Fruit fly (Drosophila melanogaster) whole organism, adult: ENCODE measurements around the gene Arf1.

Experiments used
- CG11617 ChIP-seq: fragments of 200-800 bp; sonication (Bioruptor generic); optimal IDR thresholded peaks from 2 replicates; lab custom pipeline; 2017; ENCODE audit warnings: mild to moderate bottlenecking, missing biosample characterization, missing genetic modification reagents, missing genetic modification characterization
- CG12768 ChIP-seq: fragments of 200-800 bp; sonication (Bioruptor generic); optimal IDR thresholded peaks from 2 replicates; lab custom pipeline; 2017; ENCODE audit warnings: missing biosample characterization, missing genetic modification characterization, mild to moderate bottlenecking, moderate library complexity, missing genetic modification reagents
- CG14711 ChIP-seq: fragments of 200-800 bp; sonication (Bioruptor generic); optimal IDR thresholded peaks from 2 replicates; lab custom pipeline; 2018; ENCODE audit warnings: missing biosample characterization, mild to moderate bottlenecking, missing genetic modification characterization, moderate library complexity
- CG1620 ChIP-seq: fragments of 200-800 bp; sonication (Bioruptor generic); optimal IDR thresholded peaks from 2 replicates; lab custom pipeline; 2016; ENCODE audit warnings: missing biosample characterization, missing genetic modification characterization
- CG33017 ChIP-seq: fragments of 200-800 bp; sonication (Bioruptor generic); optimal IDR thresholded peaks from 2 replicates; lab custom pipeline; 2018; ENCODE audit warnings: missing biosample characterization, mild to moderate bottlenecking, missing genetic modification characterization, moderate library complexity
- CG5204 ChIP-seq: fragments of 200-800 bp; sonication (Bioruptor generic); optimal IDR thresholded peaks from 2 replicates; lab custom pipeline; 2016; ENCODE audit warnings: missing biosample characterization, missing genetic modification characterization
- CG7045 ChIP-seq: fragments of 200-800 bp; sonication (Bioruptor generic); optimal IDR thresholded peaks from 2 replicates; lab custom pipeline; 2017; ENCODE audit warnings: missing biosample characterization, mild to moderate bottlenecking, missing genetic modification characterization
- CG7101 ChIP-seq: fragments of 200-800 bp; sonication (Bioruptor generic); optimal IDR thresholded peaks from 2 replicates; lab custom pipeline; 2018; ENCODE audit warnings: missing biosample characterization, mild to moderate bottlenecking, missing genetic modification characterization, moderate library complexity
- Clk ChIP-seq: fragments of 200-800 bp; sonication (Bioruptor generic); optimal IDR thresholded peaks from 2 replicates; lab custom pipeline; 2017; ENCODE audit warnings: missing biosample characterization, missing genetic modification characterization
- Crg-1 ChIP-seq: fragments of 200-800 bp; sonication (Bioruptor generic); optimal IDR thresholded peaks from 2 replicates; lab custom pipeline; 2016; ENCODE audit warnings: missing biosample characterization, missing genetic modification characterization
- Hr96 ChIP-seq: fragments of 200-800 bp; sonication (Bioruptor generic); optimal IDR thresholded peaks from 2 replicates; lab custom pipeline; 2016; ENCODE audit warnings: missing biosample characterization, missing genetic modification characterization
- Mnt ChIP-seq: fragments of 200-800 bp; sonication (Bioruptor generic); optimal IDR thresholded peaks from 2 replicates; lab custom pipeline; 2016; ENCODE audit warnings: missing biosample characterization, mild to moderate bottlenecking, missing genetic modification characterization
- bab1 ChIP-seq: fragments of 200-800 bp; sonication (Bioruptor generic); optimal IDR thresholded peaks from 3 replicates; lab custom pipeline; 2019; ENCODE audit warnings: missing biosample characterization, mild to moderate bottlenecking, missing genetic modification characterization, moderate library complexity
- cic ChIP-seq: fragments of 200-800 bp; sonication (Bioruptor generic); optimal IDR thresholded peaks from 2 replicates; lab custom pipeline; 2017; ENCODE audit warnings: missing biosample characterization, mild to moderate bottlenecking, missing genetic modification characterization, moderate library complexity
- cnc ChIP-seq, 2 experiments: fragments of >200 bp; optimal IDR thresholded peaks; 2 replicates each; lab custom pipeline; 2017
- kay ChIP-seq: fragments of 200-800 bp; sonication (Bioruptor generic); peaks from one replicate; lab custom pipeline; 2016; ENCODE audit warnings: missing biosample characterization, missing genetic modification characterization, borderline replicate concordance
- ovo ChIP-seq: fragments of 200-800 bp; sonication (Bioruptor generic); optimal IDR thresholded peaks from 2 replicates; lab custom pipeline; 2016; ENCODE audit warnings: missing biosample characterization, missing genetic modification characterization
- pad ChIP-seq: fragments of 200-800 bp; sonication (Bioruptor generic); optimal IDR thresholded peaks from 3 replicates; lab custom pipeline; 2017; ENCODE audit warnings: missing biosample characterization, missing genetic modification characterization, mild to moderate bottlenecking, moderate library complexity, missing genetic modification reagents
- tj ChIP-seq: fragments of 200-800 bp; sonication (Bioruptor generic); optimal IDR thresholded peaks from 3 replicates; lab custom pipeline; 2017; ENCODE audit warnings: missing biosample characterization, mild to moderate bottlenecking, missing genetic modification characterization, moderate library complexity
- toe ChIP-seq: fragments of 200-800 bp; sonication (Bioruptor generic); optimal IDR thresholded peaks from 2 replicates; lab custom pipeline; 2016; ENCODE audit warnings: missing biosample characterization, missing genetic modification characterization

Arf1 gene

DNA sequence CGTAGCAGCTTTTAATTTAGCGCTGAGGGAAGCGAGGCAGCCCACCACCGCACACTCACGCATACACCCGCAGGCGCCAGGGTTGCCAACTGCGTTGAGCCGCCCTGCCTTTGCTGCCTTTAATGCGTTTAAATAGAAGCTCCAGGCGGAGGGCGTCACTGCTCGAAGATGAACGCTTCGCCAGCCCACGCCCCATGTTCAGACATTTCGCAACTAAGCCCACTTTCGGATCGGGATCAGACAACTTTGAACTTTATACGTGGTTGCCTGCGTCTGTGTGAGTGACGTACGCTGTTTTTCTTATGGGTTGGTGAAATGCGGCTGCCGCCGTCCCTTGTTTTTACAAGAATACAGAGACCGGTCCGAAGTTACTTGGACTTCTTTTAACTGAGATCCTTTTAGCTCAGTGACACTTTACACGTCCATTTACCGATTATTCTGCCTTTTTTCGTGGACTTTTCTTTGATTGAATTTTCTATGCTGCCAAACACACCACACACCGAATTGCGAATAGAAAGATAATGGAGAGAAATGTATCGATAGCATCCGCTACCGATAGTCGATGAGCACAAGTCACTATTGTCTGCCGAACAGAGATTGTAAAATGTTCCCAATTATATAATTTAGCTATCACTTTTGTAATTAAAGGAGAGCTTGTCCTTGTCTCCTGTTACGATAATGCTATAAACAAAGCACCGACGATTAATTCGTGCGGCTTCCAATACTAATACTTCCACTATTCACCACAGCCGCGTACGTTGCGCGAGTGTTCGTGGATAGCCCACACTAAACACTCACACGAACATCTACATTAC, 794 bp downstream of the Arf1 start:
- TF ChIP-seq toe (GFP tag; lab: Kevin White, UChicago): no peak
- no peak for TF ChIP-seq pad (GFP tag; lab: Kevin White, UChicago)
- TF ChIP-seq Crg-1 (GFP tag; lab: Kevin White, UChicago): no peak
- TF ChIP-seq Mnt (GFP tag; lab: Kevin White, UChicago): no peak
- TF ChIP-seq bab1 (GFP tag; lab: Kevin White, UChicago): no peak
- no peak for TF ChIP-seq ovo (GFP tag; lab: Kevin White, UChicago)
- TF ChIP-seq CG7101: no peak
- no peak for TF ChIP-seq CG33017 (tag; lab: Kevin White, UChicago)
- TF ChIP-seq CG5204 (GFP tag; lab: Kevin White, UChicago): no peak
- TF ChIP-seq kay (GFP tag; lab: Kevin White, UChicago): no peak
- TF ChIP-seq CG1620 (GFP tag; lab: Kevin White, UChicago): no peak
- peak; percentile 61 for TF ChIP-seq CG12768 (GFP tag; lab: Kevin White, UChicago)
- TF ChIP-seq cnc (optimal IDR thresholded peaks at IDR 0.05; lab: Kevin White, UChicago): no peak
- peak; percentile 13 for TF ChIP-seq CG11617 (GFP tag; lab: Kevin White, UChicago)
- no peak for TF ChIP-seq Clk
- peak; percentile 94 for TF ChIP-seq CG14711
- TF ChIP-seq CG7045 (GFP tag; lab: Kevin White, UChicago): peak; percentile 35
- peak; percentile 10 for TF ChIP-seq tj (GFP tag; lab: Kevin White, UChicago)
- no peak for TF ChIP-seq cic (GFP tag; lab: Kevin White, UChicago)

DNA sequence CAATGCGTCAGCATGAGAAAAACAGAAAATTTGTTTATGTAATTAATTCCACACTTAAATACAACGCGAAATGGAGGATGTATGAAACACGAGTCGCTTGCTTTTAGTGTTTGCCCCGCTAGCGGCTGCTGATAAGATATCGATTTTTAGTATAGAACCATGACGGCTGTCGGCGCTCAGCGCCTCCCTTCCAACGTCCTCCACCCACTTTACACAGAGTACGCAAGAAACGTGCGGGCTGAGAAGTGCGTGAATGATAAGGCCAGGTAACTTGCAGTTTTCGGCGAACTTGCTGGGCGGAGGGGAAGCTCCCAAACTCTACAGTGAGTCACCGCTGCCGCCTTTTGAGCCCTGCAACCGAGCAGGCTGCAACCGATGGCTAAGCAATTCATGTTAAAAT, 1.7 kb downstream of the Arf1 start:
- TF ChIP-seq kay (GFP tag; lab: Kevin White, UChicago) (no peak), tj (GFP tag; lab: Kevin White, UChicago) (no peak), CG7045 (GFP tag; lab: Kevin White, UChicago) (no peak), bab1 (GFP tag; lab: Kevin White, UChicago) (no peak), CG11617 (GFP tag; lab: Kevin White, UChicago) (no peak), CG12768 (GFP tag; lab: Kevin White, UChicago) (no peak), cic (GFP tag; lab: Kevin White, UChicago) (no peak), Mnt (GFP tag; lab: Kevin White, UChicago) (peak; percentile 39), ovo (GFP tag; lab: Kevin White, UChicago) (no peak)

DNA sequence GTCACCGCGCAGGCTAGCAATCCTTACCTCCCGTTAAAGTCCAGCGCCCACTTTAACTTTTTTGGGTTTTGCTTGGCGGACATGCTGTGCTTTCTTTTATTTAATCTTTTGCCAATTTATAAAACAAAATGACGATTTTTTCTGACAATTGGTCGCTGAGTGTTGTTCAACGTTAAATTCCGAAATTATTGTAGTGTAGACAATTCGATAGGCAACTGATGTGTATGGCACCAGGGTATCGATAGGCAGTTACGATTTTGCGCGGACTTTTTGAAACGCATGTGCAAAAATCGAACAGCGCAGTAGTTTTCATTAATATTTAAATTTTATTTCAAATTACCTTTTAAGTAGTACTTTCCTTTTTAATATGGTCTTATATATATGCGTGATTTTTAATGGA, 4.0 kb downstream of the Arf1 start, which contains the start of gene EMC4:
Gene EMC4 (minus strand): TSS at position 174 of the 400 bp plus-strand sequence.
- no peak for TF ChIP-seq Hr96
- peak; percentile 80 for TF ChIP-seq CG1620 (GFP tag; lab: Kevin White, UChicago)
- peak; percentile 7 for TF ChIP-seq tj (GFP tag; lab: Kevin White, UChicago)
- peak; percentile 57 for TF ChIP-seq CG33017 (tag; lab: Kevin White, UChicago)
- no peak for TF ChIP-seq toe (GFP tag; lab: Kevin White, UChicago)
- no peak for TF ChIP-seq ovo (GFP tag; lab: Kevin White, UChicago)
- TF ChIP-seq Clk: peak; percentile 17
- TF ChIP-seq bab1 (GFP tag; lab: Kevin White, UChicago): peak; percentile 70
- peak; percentile 56 for TF ChIP-seq CG7045 (GFP tag; lab: Kevin White, UChicago)
- peak; percentile 79 for TF ChIP-seq Mnt (GFP tag; lab: Kevin White, UChicago)
- TF ChIP-seq CG5204 (GFP tag; lab: Kevin White, UChicago): no peak
- TF ChIP-seq CG7101: peak; percentile 74
- peak; percentile 86 for TF ChIP-seq Crg-1 (GFP tag; lab: Kevin White, UChicago)
- peak; percentile 69 for TF ChIP-seq pad (GFP tag; lab: Kevin White, UChicago)
- TF ChIP-seq cnc (optimal IDR thresholded peaks at IDR 0.05; lab: Kevin White, UChicago): no peak
- peak; percentile 43 for TF ChIP-seq CG11617 (GFP tag; lab: Kevin White, UChicago)
- peak; percentile 56 for TF ChIP-seq cic (GFP tag; lab: Kevin White, UChicago)
- TF ChIP-seq CG12768 (GFP tag; lab: Kevin White, UChicago): peak; percentile 75
- peak; percentile 67 for TF ChIP-seq CG14711
- TF ChIP-seq kay (GFP tag; lab: Kevin White, UChicago): no peak

DNA sequence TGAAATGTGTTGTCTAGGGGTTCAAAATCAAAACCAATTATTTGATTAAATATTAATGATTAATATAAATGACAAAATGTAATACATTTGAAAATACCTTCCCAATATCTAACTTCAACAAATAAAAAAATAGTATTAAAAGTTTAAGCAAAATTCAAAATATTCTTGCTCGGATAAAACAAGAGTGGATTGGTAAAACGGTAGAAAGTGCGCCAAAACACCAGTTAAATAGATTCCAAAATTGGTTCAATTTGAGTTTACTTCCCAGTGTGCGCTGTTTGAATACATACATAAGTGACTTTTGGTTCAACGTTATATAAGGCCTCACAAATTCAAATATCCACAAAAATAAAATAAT, 7.0 kb downstream of the Arf1 start:
- TF ChIP-seq bab1 (GFP tag; lab: Kevin White, UChicago) (peak; percentile 16), CG7045 (GFP tag; lab: Kevin White, UChicago) (peak; percentile 45), Clk (no peak), CG11617 (GFP tag; lab: Kevin White, UChicago) (peak; percentile 20), CG12768 (GFP tag; lab: Kevin White, UChicago) (peak; percentile 36), CG7101 (peak; percentile 34), CG14711 (peak; percentile 28), Hr96 (no peak), kay (GFP tag; lab: Kevin White, UChicago) (peak; percentile 89), CG33017 (tag; lab: Kevin White, UChicago) (peak; percentile 70)

DNA sequence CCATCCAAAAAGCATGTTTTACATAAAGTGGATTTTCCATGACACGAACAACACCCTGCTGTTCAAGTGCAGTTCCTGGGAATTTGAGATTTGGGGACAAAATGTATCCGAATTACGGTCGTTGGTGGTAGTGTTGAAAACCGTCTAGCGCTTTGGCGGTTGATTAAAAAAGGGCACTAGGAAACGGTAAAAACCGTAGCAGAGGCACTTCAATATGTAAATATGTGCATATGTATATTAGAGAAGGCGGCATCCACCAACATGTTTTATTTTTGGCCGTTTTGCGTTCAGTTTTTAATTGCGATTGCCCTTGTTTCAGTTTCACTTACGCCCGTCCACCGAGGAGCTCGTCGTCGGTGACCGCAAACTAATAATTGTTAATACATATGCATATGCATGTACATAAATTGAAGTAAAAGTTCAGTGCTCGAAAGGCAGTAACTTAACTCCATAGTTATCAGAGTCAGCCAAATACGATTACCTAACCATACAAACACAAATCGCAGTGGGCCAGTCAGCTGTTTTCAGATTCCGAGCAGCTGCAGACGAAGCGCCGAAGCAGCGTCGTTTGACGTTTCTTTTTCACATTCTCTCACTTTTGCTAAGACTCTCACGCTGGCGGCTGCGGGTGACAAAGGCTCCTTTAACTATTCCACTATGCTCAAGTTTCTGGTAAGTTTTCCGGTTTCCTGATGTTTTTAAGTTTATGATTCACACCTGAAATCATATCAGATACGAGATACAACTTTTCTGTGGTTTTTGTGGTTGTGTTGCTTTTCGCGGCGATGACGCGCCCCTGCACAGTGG, 7.6 kb downstream of the Arf1 start, which contains the start of gene CG33170:
Gene CG33170 (plus strand): TSS at position 347 of the 807 bp plus-strand sequence.
- no peak for TF ChIP-seq CG12768 (GFP tag; lab: Kevin White, UChicago)
- no peak for TF ChIP-seq CG33017 (tag; lab: Kevin White, UChicago)
- TF ChIP-seq Hr96: no peak
- TF ChIP-seq tj (GFP tag; lab: Kevin White, UChicago): peak; percentile 91
- peak; percentile 10 for TF ChIP-seq CG7101
- peak; percentile 7 for TF ChIP-seq pad (GFP tag; lab: Kevin White, UChicago)
- TF ChIP-seq cnc (optimal IDR thresholded peaks at IDR 0.05; lab: Kevin White, UChicago): no peak
- peak; percentile 13 for TF ChIP-seq Mnt (GFP tag; lab: Kevin White, UChicago)
- no peak for TF ChIP-seq Crg-1 (GFP tag; lab: Kevin White, UChicago)
- TF ChIP-seq kay (GFP tag; lab: Kevin White, UChicago): no peak
- peak; percentile 57 for TF ChIP-seq ovo (GFP tag; lab: Kevin White, UChicago)
- no peak for TF ChIP-seq CG1620 (GFP tag; lab: Kevin White, UChicago)
- TF ChIP-seq CG7045 (GFP tag; lab: Kevin White, UChicago): no peak
- TF ChIP-seq CG14711: no peak
- TF ChIP-seq CG11617 (GFP tag; lab: Kevin White, UChicago): no peak
- no peak for TF ChIP-seq Clk
- TF ChIP-seq CG5204 (GFP tag; lab: Kevin White, UChicago): no peak
- TF ChIP-seq cic (GFP tag; lab: Kevin White, UChicago): peak; percentile 21
- no peak for TF ChIP-seq toe (GFP tag; lab: Kevin White, UChicago)
- TF ChIP-seq bab1 (GFP tag; lab: Kevin White, UChicago): peak; percentile 70
